Fruit fly (Drosophila melanogaster) whole organism: ENCODE measurements around the gene CG12017.

Experiments
- CG8478 ChIP-seq: fragments of >200 bp; optimal IDR thresholded peaks from 2 replicates; lab custom pipeline; 2018; ENCODE audit warnings: inconsistent platforms
- Dll ChIP-seq: fragments of >200 bp; optimal IDR thresholded peaks from 2 replicates; lab custom pipeline; 2017
- EcR ChIP-seq, 2 experiments: fragments of >200 bp; optimal IDR thresholded peaks; 2 replicates each; lab custom pipeline; 2017; ENCODE audit warnings: missing biosample characterization in 2 of 2, missing genetic modification characterization in 2 of 2, missing genetic modification reagents in 2 of 2
- pan ChIP-seq: fragments of >200 bp; optimal IDR thresholded peaks from 2 replicates; lab custom pipeline; 2017
- psq ChIP-seq: fragments of >200 bp; optimal IDR thresholded peaks from 2 replicates; lab custom pipeline; 2017
- usp ChIP-seq: fragments of >200 bp; optimal IDR thresholded peaks from 2 replicates; lab custom pipeline; 2017; ENCODE audit warnings: missing biosample characterization, missing genetic modification characterization, mixed read lengths

The CG12017 gene

dm6 chr3L:3301171-3301738 is 21.2 kb downstream of the CG12017 start:
- TF ChIP-seq Dll (lab: Kevin White, UChicago): no peak
- TF ChIP-seq usp (GFP tag; lab: Kevin White, UChicago): no peak
- no peak for TF ChIP-seq pan (lab: Kevin White, UChicago)
- TF ChIP-seq CG8478 (lab: Kevin White, UChicago): no peak
- no peak for TF ChIP-seq psq (lab: Kevin White, UChicago)
- no peak for TF ChIP-seq EcR (GFP tag; optimal IDR thresholded peaks at IDR 0.05; lab: Kevin White, UChicago)

dm6 chr3L:3303087-3303526 is 23.1 kb downstream of the CG12017 start, which contains the start of gene CG14968:
CG14968 (minus strand) TSS chr3L:3303112.
- TF ChIP-seq Dll (lab: Kevin White, UChicago): no peak
- no peak for TF ChIP-seq usp (GFP tag; lab: Kevin White, UChicago)
- TF ChIP-seq psq (lab: Kevin White, UChicago): no peak
- TF ChIP-seq CG8478 (lab: Kevin White, UChicago): no peak
- no peak for TF ChIP-seq pan (lab: Kevin White, UChicago)
- no peak for TF ChIP-seq EcR (GFP tag; optimal IDR thresholded peaks at IDR 0.05; lab: Kevin White, UChicago)

dm6 chr3L:3303534-3304459 is 23.8 kb downstream of the CG12017 start, which contains the start of gene ZnT63C:
ZnT63C (plus strand) TSS chr3L:3303708.
- no peak for TF ChIP-seq usp (GFP tag; lab: Kevin White, UChicago)
- TF ChIP-seq EcR (GFP tag; optimal IDR thresholded peaks at IDR 0.05; lab: Kevin White, UChicago): no peak
- no peak for TF ChIP-seq Dll (lab: Kevin White, UChicago)
- TF ChIP-seq psq (lab: Kevin White, UChicago): no peak

- TF ChIP-seq psq (lab: Kevin White, UChicago): no peak
- no peak for TF ChIP-seq EcR (GFP tag; optimal IDR thresholded peaks at IDR 0.05; lab: Kevin White, UChicago)
- TF ChIP-seq pan (lab: Kevin White, UChicago): no peak
Observed at dm6 chr3L:3304740-3305139, 24.7 kb downstream of the CG12017 start.

- no peak for TF ChIP-seq usp (GFP tag; lab: Kevin White, UChicago)
- no peak for TF ChIP-seq EcR (GFP tag; optimal IDR thresholded peaks at IDR 0.05; lab: Kevin White, UChicago)
- no peak for TF ChIP-seq psq (lab: Kevin White, UChicago)
- TF ChIP-seq pan (lab: Kevin White, UChicago): no peak
- TF ChIP-seq CG8478 (lab: Kevin White, UChicago): no peak
- no peak for TF ChIP-seq Dll (lab: Kevin White, UChicago)
Observed at dm6 chr3L:3305430-3305829, 25.4 kb downstream of the CG12017 start.

- TF ChIP-seq Dll (lab: Kevin White, UChicago) (no peak), psq (lab: Kevin White, UChicago) (no peak), usp (GFP tag; lab: Kevin White, UChicago) (no peak), pan (lab: Kevin White, UChicago) (no peak), EcR (GFP tag; optimal IDR thresholded peaks at IDR 0.05; lab: Kevin White, UChicago) (no peak), CG8478 (lab: Kevin White, UChicago) (no peak)
Observed at dm6 chr3L:3306515-3306914, 26.5 kb downstream of the CG12017 start.

- TF ChIP-seq usp (GFP tag; lab: Kevin White, UChicago) (no peak), psq (lab: Kevin White, UChicago) (no peak)
Observed at dm6 chr3L:3307593-3307992, 27.6 kb downstream of the CG12017 start.

- TF ChIP-seq usp (GFP tag; lab: Kevin White, UChicago) (no peak), CG8478 (lab: Kevin White, UChicago) (no peak)
Observed at dm6 chr3L:3308676-3309613, 28.9 kb downstream of the CG12017 start.

dm6 chr3L:3314049-3314448 is 34.0 kb downstream of the CG12017 start, which contains the start of gene Drsl2:
Drsl2 (plus strand) TSS chr3L:3314349.
- no peak for TF ChIP-seq psq (lab: Kevin White, UChicago)
- no peak for TF ChIP-seq Dll (lab: Kevin White, UChicago)
- TF ChIP-seq usp (GFP tag; lab: Kevin White, UChicago): no peak
- no peak for TF ChIP-seq CG8478 (lab: Kevin White, UChicago)
- no peak for TF ChIP-seq pan (lab: Kevin White, UChicago)
- no peak for TF ChIP-seq EcR (GFP tag; optimal IDR thresholded peaks at IDR 0.05; lab: Kevin White, UChicago)

dm6 chr3L:3314696-3315095 is 34.7 kb downstream of the CG12017 start, which contains the start of gene Drsl3:
Drsl3 (plus strand) TSS chr3L:3314996.
- no peak for TF ChIP-seq usp (GFP tag; lab: Kevin White, UChicago)
- no peak for TF ChIP-seq pan (lab: Kevin White, UChicago)
- TF ChIP-seq psq (lab: Kevin White, UChicago): no peak
- TF ChIP-seq Dll (lab: Kevin White, UChicago): no peak
- no peak for TF ChIP-seq EcR (GFP tag; optimal IDR thresholded peaks at IDR 0.05; lab: Kevin White, UChicago)
- no peak for TF ChIP-seq CG8478 (lab: Kevin White, UChicago)
